Fruit fly (Drosophila melanogaster): ENCODE measurements around the gene Ldh.

- TF ChIP-seq EcR (GFP tag; optimal IDR thresholded peaks at IDR 0.05), result no peak
- TF ChIP-seq usp (GFP tag; optimal IDR thresholded peaks at IDR 0.05), result no peak
- TF ChIP-seq psq (optimal IDR thresholded peaks at IDR 0.05), result no peak
- no peak for TF ChIP-seq Dll (optimal IDR thresholded peaks at IDR 0.05)
- no peak for TF ChIP-seq pan (optimal IDR thresholded peaks at IDR 0.05)
- TF ChIP-seq CG8478 (optimal IDR thresholded peaks at IDR 0.05), result no peak
These were observed 44.8 kb upstream of the Ldh start for dm6 chr3L:6307298-6307697.
